Worm (Caenorhabditis elegans) whole organism, mixed stage, embryonic: ENCODE data around the gene vms-1.

Source experiments
- bed-3 ChIP-seq: fragments of 200-800 bp; sonication (Bioruptor generic); optimal IDR thresholded peaks from 3 replicates; lab custom pipeline; 2018; ENCODE audit warnings: mild to moderate bottlenecking, missing genetic modification characterization, moderate library complexity, missing compliant biosample characterization
- blmp-1 ChIP-seq: fragments of 150-350 bp; optimal IDR thresholded peaks from 2 replicates; lab custom pipeline; 2014; ENCODE audit warnings: missing biosample characterization, missing genetic modification characterization
- ceh-39 ChIP-seq: fragments of 150-350 bp; optimal IDR thresholded peaks from 2 replicates; lab custom pipeline; 2014; ENCODE audit warnings: missing biosample characterization, missing genetic modification characterization
- ceh-43 ChIP-seq: fragments of 200-800 bp; sonication (Bioruptor generic); optimal IDR thresholded peaks from 2 replicates; lab custom pipeline; 2018; ENCODE audit warnings: mild to moderate bottlenecking, missing genetic modification characterization, moderate library complexity, missing compliant biosample characterization
- ces-1 ChIP-seq: fragments of 150-350 bp; optimal IDR thresholded peaks from 2 replicates; lab custom pipeline; 2014; ENCODE audit warnings: missing biosample characterization, missing genetic modification reagents, missing genetic modification characterization
- cnd-1 ChIP-seq: fragments of 200-800 bp; sonication (Bioruptor generic); optimal IDR thresholded peaks from 2 replicates; lab custom pipeline; 2018; ENCODE audit warnings: mild to moderate bottlenecking, missing genetic modification characterization, missing compliant biosample characterization
- drap-1 ChIP-seq: fragments of 200-800 bp; sonication (Bioruptor generic); optimal IDR thresholded peaks from 3 replicates; lab custom pipeline; 2018; ENCODE audit warnings: mild to moderate bottlenecking, missing genetic modification characterization, missing compliant biosample characterization
- elt-1 ChIP-seq: sonication (generic microtip); optimal IDR thresholded peaks from 2 replicates; lab custom pipeline; 2017; ENCODE audit warnings: missing genetic modification characterization, mild to moderate bottlenecking, missing compliant biosample characterization, antibody characterized with exemption, moderate library complexity, borderline replicate concordance; ENCODE audit not compliant: insufficient read depth
- elt-3 ChIP-seq: fragments of 150-350 bp; optimal IDR thresholded peaks from 2 replicates; lab custom pipeline; 2014; ENCODE audit warnings: missing biosample characterization, missing genetic modification characterization
- flh-1 ChIP-seq: fragments of 200-800 bp; sonication (Bioruptor generic); optimal IDR thresholded peaks from 2 replicates; lab custom pipeline; 2018; ENCODE audit warnings: mild to moderate bottlenecking, missing genetic modification characterization, moderate library complexity, missing compliant biosample characterization
- ham-2 ChIP-seq: fragments of 200-800 bp; sonication (Bioruptor generic); optimal IDR thresholded peaks from 2 replicates; lab custom pipeline; 2018; ENCODE audit warnings: mild to moderate bottlenecking, missing genetic modification characterization, missing compliant biosample characterization
- hlh-1 ChIP-seq: fragments of 150-350 bp; optimal IDR thresholded peaks from 2 replicates; lab custom pipeline; 2014; ENCODE audit warnings: missing biosample characterization, missing genetic modification reagents, missing genetic modification characterization
- lin-13 ChIP-seq: fragments of 150-350 bp; optimal IDR thresholded peaks from 2 replicates; lab custom pipeline; 2014; ENCODE audit warnings: missing biosample characterization, missing genetic modification characterization
- lin-32 ChIP-seq: fragments of 200-800 bp; sonication (Bioruptor generic); optimal IDR thresholded peaks from 2 replicates; lab custom pipeline; 2018; ENCODE audit warnings: mild to moderate bottlenecking, missing genetic modification characterization, missing compliant biosample characterization
- lsy-2 ChIP-seq: fragments of 150-350 bp; optimal IDR thresholded peaks from 2 replicates; lab custom pipeline; 2014; ENCODE audit warnings: missing biosample characterization, missing genetic modification characterization
- mab-5 ChIP-seq: fragments of 150-350 bp; optimal IDR thresholded peaks from 2 replicates; lab custom pipeline; 2014; ENCODE audit warnings: missing biosample characterization, missing genetic modification characterization
- mep-1 ChIP-seq: fragments of 150-350 bp; optimal IDR thresholded peaks from 2 replicates; lab custom pipeline; 2017; ENCODE audit warnings: missing biosample characterization, missing genetic modification reagents, missing genetic modification characterization, inconsistent platforms
- nhr-2 ChIP-seq: fragments of 150-350 bp; optimal IDR thresholded peaks from 2 replicates; lab custom pipeline; 2014; ENCODE audit warnings: missing biosample characterization, missing genetic modification characterization
- nhr-237 ChIP-seq: fragments of 150-350 bp; optimal IDR thresholded peaks from 2 replicates; lab custom pipeline; 2014; ENCODE audit warnings: missing biosample characterization, missing genetic modification characterization
- nhr-28 ChIP-seq: fragments of 150-350 bp; optimal IDR thresholded peaks from 2 replicates; lab custom pipeline; 2014; ENCODE audit warnings: missing biosample characterization, missing genetic modification characterization
- nhr-76 ChIP-seq: sonication (generic microtip); optimal IDR thresholded peaks from 2 replicates; lab custom pipeline; 2017; ENCODE audit warnings: missing biosample characterization, missing genetic modification characterization
- pha-4 ChIP-seq: fragments of 150-350 bp; optimal IDR thresholded peaks from 2 replicates; lab custom pipeline; 2018; ENCODE audit warnings: missing biosample characterization, missing genetic modification reagents, missing genetic modification characterization
- sem-2 ChIP-seq: fragments of 200-800 bp; sonication (Bioruptor generic); optimal IDR thresholded peaks from 2 replicates; lab custom pipeline; 2018; ENCODE audit warnings: mild to moderate bottlenecking, missing genetic modification characterization, missing compliant biosample characterization
- snpc-4 ChIP-seq: fragments of 150-350 bp; optimal IDR thresholded peaks from 2 replicates; lab custom pipeline; 2014; ENCODE audit warnings: missing biosample characterization, missing genetic modification characterization
- unc-120 ChIP-seq: sonication (generic microtip); optimal IDR thresholded peaks from 2 replicates; lab custom pipeline; 2017; ENCODE audit warnings: missing genetic modification characterization, missing compliant biosample characterization; ENCODE audit not compliant: poor library complexity, severe bottlenecking
- unc-62 ChIP-seq: fragments of 150-350 bp; optimal IDR thresholded peaks from 2 replicates; lab custom pipeline; 2014; ENCODE audit warnings: missing biosample characterization, missing genetic modification reagents, missing genetic modification characterization
- zip-8 ChIP-seq: fragments of 150-350 bp; optimal IDR thresholded peaks from 2 replicates; lab custom pipeline; 2014; ENCODE audit warnings: missing biosample characterization, missing genetic modification characterization
- ztf-11 ChIP-seq: fragments of 150-350 bp; optimal IDR thresholded peaks from 2 replicates; lab custom pipeline; 2014; ENCODE audit warnings: missing biosample characterization, missing genetic modification characterization

vms-1 gene

ce11 chrIII:8125234-8125633 is 36.9 kb downstream of the vms-1 start (continued):
- no peak for TF ChIP-seq elt-1 (tag; lab: Kevin White, UChicago)
- TF ChIP-seq unc-62 (GFP tag; lab: Kevin White, UChicago): peak; percentile 58
- TF ChIP-seq elt-3 (tag; lab: Kevin White, UChicago): no peak

- TF ChIP-seq flh-1 (no peak), mab-5 (no peak), lsy-2 (tag; lab: Kevin White, UChicago) (peak; percentile 24), cnd-1 (tag; lab: Kevin White, UChicago) (peak; percentile 60), drap-1 (GFP tag; lab: Kevin White, UChicago) (peak; percentile 50), pha-4 (tag; lab: Kevin White, UChicago) (peak; percentile 15), snpc-4 (tag; lab: Kevin White, UChicago) (no peak), ceh-39 (tag; lab: Kevin White, UChicago) (no peak), ham-2 (GFP tag; lab: Kevin White, UChicago) (peak; percentile 48), unc-120 (tag; lab: Kevin White, UChicago) (peak; percentile 25)
- TF ChIP-seq, all 35 proteins: peak for 6
Measured at ce11 chrIII:8126978-8127377, 38.6 kb downstream of the vms-1 start.

- TF ChIP-seq snpc-4 (tag; lab: Kevin White, UChicago) (no peak), blmp-1 (tag; lab: Kevin White, UChicago) (no peak), nhr-76 (tag; lab: Kevin White, UChicago) (no peak), lsy-2 (tag; lab: Kevin White, UChicago) (no peak), elt-3 (tag; lab: Kevin White, UChicago) (no peak), lin-32 (GFP tag; lab: Kevin White, UChicago) (no peak), ceh-43 (no peak)
- TF ChIP-seq, all 35 proteins: peak for 0
Measured at ce11 chrIII:8129195-8129594, 40.9 kb downstream of the vms-1 start.

- TF ChIP-seq zip-8 (no peak), nhr-28 (tag; lab: Kevin White, UChicago) (no peak), mep-1 (tag; lab: Kevin White, UChicago) (peak; percentile 91), lin-32 (GFP tag; lab: Kevin White, UChicago) (no peak), unc-62 (GFP tag; lab: Kevin White, UChicago) (peak; percentile 22), pha-4 (tag; lab: Kevin White, UChicago) (peak; percentile 83), bed-3 (GFP tag; lab: Kevin White, UChicago) (no peak), lin-13 (peak; percentile 76), lsy-2 (tag; lab: Kevin White, UChicago) (peak; percentile 98), ceh-39 (tag; lab: Kevin White, UChicago) (peak; percentile 65), ces-1 (GFP tag; lab: Kevin White, UChicago) (peak; percentile 67), ham-2 (GFP tag; lab: Kevin White, UChicago) (no peak), nhr-237 (peak; percentile 80), hlh-1 (tag; lab: Kevin White, UChicago) (peak; percentile 25), elt-3 (tag; lab: Kevin White, UChicago) (no peak)
- TF ChIP-seq, all 35 proteins: peak for 9
Measured at ce11 chrIII:8130177-8130902, 42.0 kb downstream of the vms-1 start, which contains the start of the genes rpl-21 and C14B9.10. TSS of gene rpl-21 (minus strand) at chrIII:8130227. TSS of gene C14B9.10 (plus strand) at chrIII:8130852.

- TF ChIP-seq nhr-28 (tag; lab: Kevin White, UChicago) (no peak), flh-1 (no peak), nhr-2 (tag; lab: Kevin White, UChicago) (peak; percentile 78), lin-13 (no peak), ztf-11 (tag; lab: Kevin White, UChicago) (no peak), cnd-1 (tag; lab: Kevin White, UChicago) (no peak), pha-4 (tag; lab: Kevin White, UChicago) (peak; percentile 37), bed-3 (GFP tag; lab: Kevin White, UChicago) (no peak), mab-5 (no peak), mep-1 (tag; lab: Kevin White, UChicago) (no peak), lsy-2 (tag; lab: Kevin White, UChicago) (no peak), ceh-43 (no peak), sem-2 (GFP tag; lab: Kevin White, UChicago) (no peak), unc-62 (GFP tag; lab: Kevin White, UChicago) (no peak)
- TF ChIP-seq, all 35 proteins: peak for 2
Measured at ce11 chrIII:8132496-8132895, 44.2 kb downstream of the vms-1 start.
